Fruit fly (Drosophila melanogaster): ENCODE measurements around the gene Fdx2.

Fdx2 gene

dm6 chr3L:4292120-4292697 is at the start of gene Fdx2, which contains the start of gene CG15012 (continued):
- no peak for TF ChIP-seq hbn (GFP tag; IDR thresholded peaks at IDR 0.05; ENCODE audit: partially characterized antibody)
- TF ChIP-seq CHES-1-like (GFP tag; optimal IDR thresholded peaks at IDR 0.05) = peak; percentile 28
- no peak for TF ChIP-seq aop (GFP tag; IDR thresholded peaks at IDR 0.05)
- TF ChIP-seq pho (GFP tag; optimal IDR thresholded peaks at IDR 0.05) = no peak
- peak in 1 of 2 experiments; percentile 1 for TF ChIP-seq bsh (GFP tag; optimal IDR thresholded peaks at IDR 0.05)
- no peak for TF ChIP-seq pb (GFP tag; optimal IDR thresholded peaks at IDR 0.05)
- peak; percentile 87 for TF ChIP-seq CG9797 (GFP tag; optimal IDR thresholded peaks at IDR 0.05)
- TF ChIP-seq CG7372 (GFP tag; IDR thresholded peaks at IDR 0.05) = no peak
- TF ChIP-seq CG15479 (GFP tag; optimal IDR thresholded peaks at IDR 0.05) = no peak
- TF ChIP-seq E2f2 (GFP tag; IDR thresholded peaks at IDR 0.05) = peak; percentile 54
- TF ChIP-seq sisA (GFP tag; IDR thresholded peaks at IDR 0.05) = no peak
- no peak for TF ChIP-seq CG8765 (GFP tag; IDR thresholded peaks at IDR 0.05)
- peak; percentile 23 for TF ChIP-seq CG8290 (GFP tag; optimal IDR thresholded peaks at IDR 0.05)
- peak in 1 of 2 experiments; percentile 41 for TF ChIP-seq CG8290 (tag; optimal IDR thresholded peaks at IDR 0.05)
- no peak for TF ChIP-seq CG2199 (GFP tag; IDR thresholded peaks at IDR 0.05)
- TF ChIP-seq ems (GFP tag; optimal IDR thresholded peaks at IDR 0.05) = peak; percentile 45
- TF ChIP-seq Abd-B (GFP tag; optimal IDR thresholded peaks at IDR 0.05) = peak; percentile 22
- TF ChIP-seq cwo (GFP tag; optimal IDR thresholded peaks at IDR 0.05) = no peak
- TF ChIP-seq CG17328 (GFP tag; IDR thresholded peaks at IDR 0.05) = no peak
- TF ChIP-seq CG4617 (GFP tag; optimal IDR thresholded peaks at IDR 0.05; ENCODE audit: borderline replicate concordance) = peak; percentile 96
- TF ChIP-seq CG16813 (GFP tag; IDR thresholded peaks at IDR 0.05; ENCODE audit: partially characterized antibody) = 0 out of 3 replicates have a peak, but pooled peaks have one; percentile 37
- no peak for TF ChIP-seq Hr3 (GFP tag; optimal IDR thresholded peaks at IDR 0.05)
- peak; percentile 46 for TF ChIP-seq CG2120 (GFP tag; optimal IDR thresholded peaks at IDR 0.05)
- peak; percentile 19 for TF ChIP-seq exex (tag; optimal IDR thresholded peaks at IDR 0.05)
- TF ChIP-seq CG2678 (tag; optimal IDR thresholded peaks at IDR 0.05) = peak; percentile 21
- TF ChIP-seq Jarid2 (GFP tag; optimal IDR thresholded peaks at IDR 0.05) = no peak
- peak; percentile 37 for TF ChIP-seq Dad (GFP tag; optimal IDR thresholded peaks at IDR 0.05)
- TF ChIP-seq maf-S (GFP tag; optimal IDR thresholded peaks at IDR 0.05) = no peak
- no peak for TF ChIP-seq sima (GFP tag; optimal IDR thresholded peaks at IDR 0.05)
- TF ChIP-seq Trl (optimal IDR thresholded peaks at IDR 0.05) = no peak
- TF ChIP-seq Trl (GFP tag; optimal IDR thresholded peaks at IDR 0.05) = no peak
- no peak for TF ChIP-seq CG13123 (GFP tag; optimal IDR thresholded peaks at IDR 0.05)
- TF ChIP-seq CG17186 (GFP tag; optimal IDR thresholded peaks at IDR 0.05) = peak; percentile 2
- TF ChIP-seq CG13424 (tag; optimal IDR thresholded peaks at IDR 0.05) = no peak
- peak; percentile 21 for TF ChIP-seq pnt (GFP tag; optimal IDR thresholded peaks at IDR 0.05)
- TF ChIP-seq mam (GFP tag; optimal IDR thresholded peaks at IDR 0.05) = peak; percentile 46
- peak; percentile 7 for TF ChIP-seq p53 (GFP tag; optimal IDR thresholded peaks at IDR 0.05)
- peak; percentile 91 for TF ChIP-seq pzg (GFP tag; optimal IDR thresholded peaks at IDR 0.05)
- no peak for TF ChIP-seq Xrp1 (GFP tag; IDR thresholded peaks at IDR 0.05)
- TF ChIP-seq sc (optimal IDR thresholded peaks at IDR 0.05) = no peak
- TF ChIP-seq sc (GFP tag; optimal IDR thresholded peaks at IDR 0.05) = no peak
- peak; percentile 15 for TF ChIP-seq CG12299 (tag; optimal IDR thresholded peaks at IDR 0.05)
- peak; percentile 62 for TF ChIP-seq CG2712 (tag; optimal IDR thresholded peaks at IDR 0.05)
- no peak for TF ChIP-seq chn (GFP tag; optimal IDR thresholded peaks at IDR 0.05)
- TF ChIP-seq Sox100B (GFP tag; optimal IDR thresholded peaks at IDR 0.05) = no peak
- no peak for TF ChIP-seq yki (optimal IDR thresholded peaks at IDR 0.05)
- TF ChIP-seq Lhr (GFP tag; optimal IDR thresholded peaks at IDR 0.05) = peak; percentile 46
- peak; percentile 67 for TF ChIP-seq CG8924 (tag; optimal IDR thresholded peaks at IDR 0.05)
- TF ChIP-seq CG1832 (GFP tag; optimal IDR thresholded peaks at IDR 0.05) = no peak
- TF ChIP-seq CG18011 (GFP tag; optimal IDR thresholded peaks at IDR 0.05) = no peak
- TF ChIP-seq CoRest (tag; optimal IDR thresholded peaks at IDR 0.05) = peak; percentile 54
- no peak for TF ChIP-seq ara (GFP tag; IDR thresholded peaks at IDR 0.05)
